Worm (Caenorhabditis elegans) whole organism, late embryonic: ENCODE measurements around the gene chch-3.
"Not testable (repeated sequence)": the region's sequence is repeated elsewhere in the genome, so short reads cannot be mapped to it uniquely, and the experiment has no call there.

Experiments used
- C08G9.2 ChIP-seq: sonication (generic microtip); optimal IDR thresholded peaks from 2 replicates; lab custom pipeline; 2016; ENCODE audit warnings: mild to moderate bottlenecking, missing genetic modification characterization, moderate library complexity, missing compliant biosample characterization
- F13H6.1 ChIP-seq: sonication (generic microtip); optimal IDR thresholded peaks from 2 replicates; lab custom pipeline; 2016; ENCODE audit warnings: missing genetic modification characterization, missing compliant biosample characterization
- K09A11.1 ChIP-seq: sonication (generic microtip); optimal IDR thresholded peaks from 2 replicates; lab custom pipeline; 2017; ENCODE audit warnings: antibody characterized with exemption, mild to moderate bottlenecking, missing genetic modification characterization, missing compliant biosample characterization; ENCODE audit not compliant: insufficient read depth
- T23F11.4 ChIP-seq: fragments of 200-800 bp; sonication (Bioruptor generic); optimal IDR thresholded peaks from 2 replicates; lab custom pipeline; 2018; ENCODE audit warnings: mild to moderate bottlenecking, missing genetic modification characterization, missing compliant biosample characterization
- Y22D7AL.16 ChIP-seq: sonication (generic microtip); optimal IDR thresholded peaks from 2 replicates; lab custom pipeline; 2016; ENCODE audit warnings: missing genetic modification characterization, missing compliant biosample characterization
- ahr-1 ChIP-seq: sonication (generic microtip); optimal IDR thresholded peaks from 2 replicates; lab custom pipeline; 2016; ENCODE audit warnings: missing genetic modification characterization, missing compliant biosample characterization
- ceh-14 ChIP-seq: sonication (generic microtip); optimal IDR thresholded peaks from 2 replicates; lab custom pipeline; 2016; ENCODE audit warnings: missing genotype, missing genetic modification characterization, missing compliant biosample characterization
- ceh-18 ChIP-seq: sonication (generic microtip); optimal IDR thresholded peaks from 2 replicates; lab custom pipeline; 2016; ENCODE audit warnings: missing genetic modification characterization, missing compliant biosample characterization
- ceh-2 ChIP-seq: sonication (generic microtip); optimal IDR thresholded peaks from 2 replicates; lab custom pipeline; 2016; ENCODE audit warnings: missing genotype, missing genetic modification characterization, missing compliant biosample characterization
- ceh-31 ChIP-seq: sonication (generic microtip); optimal IDR thresholded peaks from 2 replicates; lab custom pipeline; 2016; ENCODE audit warnings: missing genetic modification characterization, missing compliant biosample characterization
- ceh-34 ChIP-seq: sonication (generic microtip); optimal IDR thresholded peaks from 2 replicates; lab custom pipeline; 2016; ENCODE audit warnings: mild to moderate bottlenecking, missing genetic modification characterization, missing compliant biosample characterization
- dve-1 ChIP-seq: sonication (generic microtip); optimal IDR thresholded peaks from 2 replicates; lab custom pipeline; 2017; ENCODE audit warnings: antibody characterized with exemption, mild to moderate bottlenecking, missing genetic modification characterization, missing compliant biosample characterization
- elt-2 ChIP-seq: sonication (generic microtip); optimal IDR thresholded peaks from 2 replicates; lab custom pipeline; 2016; ENCODE audit warnings: missing genetic modification reagents, missing genetic modification characterization, missing compliant biosample characterization
- ets-4 ChIP-seq: sonication (generic microtip); optimal IDR thresholded peaks from 2 replicates; lab custom pipeline; 2016; ENCODE audit warnings: missing genetic modification characterization, missing compliant biosample characterization
- eyg-1 ChIP-seq: sonication (generic microtip); optimal IDR thresholded peaks from 2 replicates; lab custom pipeline; 2016; ENCODE audit warnings: missing genotype, missing genetic modification characterization, missing compliant biosample characterization
- fkh-10 ChIP-seq: fragments of 150-350 bp; optimal IDR thresholded peaks from 2 replicates; lab custom pipeline; 2014; ENCODE audit warnings: missing biosample characterization, missing genetic modification reagents, missing genetic modification characterization
- hlh-6 ChIP-seq: sonication (generic microtip); optimal IDR thresholded peaks from 2 replicates; lab custom pipeline; 2016; ENCODE audit warnings: missing genotype, missing genetic modification characterization, missing compliant biosample characterization
- mec-3 ChIP-seq: sonication (generic microtip); optimal IDR thresholded peaks from 2 replicates; lab custom pipeline; 2016; ENCODE audit warnings: borderline replicate concordance, missing genetic modification characterization, missing compliant biosample characterization
- nfya-1 ChIP-seq: sonication (generic microtip); optimal IDR thresholded peaks from 2 replicates; lab custom pipeline; 2017; ENCODE audit warnings: missing genetic modification characterization, mild to moderate bottlenecking, missing compliant biosample characterization, antibody characterized with exemption, moderate library complexity
- nhr-11 ChIP-seq: fragments of 150-350 bp; optimal IDR thresholded peaks from 2 replicates; lab custom pipeline; 2014; ENCODE audit warnings: missing biosample characterization, missing genetic modification characterization
- nhr-232 ChIP-seq: sonication (generic microtip); optimal IDR thresholded peaks from 2 replicates; lab custom pipeline; 2016; ENCODE audit warnings: missing genetic modification characterization, missing compliant biosample characterization
- npax-4 ChIP-seq: sonication (generic microtip); optimal IDR thresholded peaks from 2 replicates; lab custom pipeline; 2016; ENCODE audit warnings: missing genetic modification characterization, missing compliant biosample characterization
- odd-2 ChIP-seq: sonication (generic microtip); optimal IDR thresholded peaks from 2 replicates; lab custom pipeline; 2017; ENCODE audit warnings: antibody characterized with exemption, mild to moderate bottlenecking, missing genetic modification characterization, missing compliant biosample characterization
- pat-9 ChIP-seq: fragments of 200-800 bp; sonication (Bioruptor generic); optimal IDR thresholded peaks from 2 replicates; lab custom pipeline; 2018; ENCODE audit warnings: mild to moderate bottlenecking, missing genetic modification characterization, moderate library complexity, missing compliant biosample characterization
- pha-4 ChIP-seq: fragments of 150-350 bp; optimal IDR thresholded peaks from 2 replicates; lab custom pipeline; 2018; ENCODE audit warnings: missing biosample characterization, missing genetic modification reagents, missing genetic modification characterization
- pros-1 ChIP-seq: fragments of 150-350 bp; optimal IDR thresholded peaks from 2 replicates; lab custom pipeline; 2014; ENCODE audit warnings: missing biosample characterization, missing genetic modification reagents, missing genetic modification characterization
- sdc-2 ChIP-seq: sonication (generic microtip); optimal IDR thresholded peaks from 2 replicates; lab custom pipeline; 2016; ENCODE audit warnings: missing genotype, missing genetic modification characterization, missing compliant biosample characterization
- sox-2 ChIP-seq: fragments of 200-800 bp; sonication (Bioruptor generic); IDR thresholded peaks from 2 replicates; pipeline ENCODE4 v1.3.6; 2022; ENCODE audit warnings: missing genetic modification reagents, missing genetic modification characterization, missing compliant biosample characterization
- tbx-7 ChIP-seq: sonication (generic microtip); optimal IDR thresholded peaks from 2 replicates; lab custom pipeline; 2016; ENCODE audit warnings: missing genotype, missing genetic modification characterization, missing compliant biosample characterization
- ttx-3 ChIP-seq: sonication (generic microtip); optimal IDR thresholded peaks from 2 replicates; lab custom pipeline; 2016; ENCODE audit warnings: missing genetic modification reagents, missing genetic modification characterization, missing compliant biosample characterization
- unc-3 ChIP-seq, 2 experiments: fragments of 200-800 bp in 1 of 2; sonication (Bioruptor generic) in 1 of 2; sonication (generic microtip) in 1 of 2; conservative IDR thresholded peaks in 1 of 2; optimal IDR thresholded peaks in 1 of 2; 2 replicates each; pipeline versions ENCODE4 v1.3.6 to Lab custom; 2016 to 2022; ENCODE audit warnings: missing compliant biosample characterization in 2 of 2, missing genetic modification characterization in 2 of 2, missing genetic modification reagents in 1 of 2
- unc-42 ChIP-seq: sonication (generic microtip); optimal IDR thresholded peaks from 2 replicates; lab custom pipeline; 2016; ENCODE audit warnings: missing genotype, missing genetic modification characterization, missing compliant biosample characterization
- unc-55 ChIP-seq: sonication (generic microtip); optimal IDR thresholded peaks from 2 replicates; lab custom pipeline; 2017; ENCODE audit warnings: missing biosample characterization, missing genetic modification reagents, missing genetic modification characterization
- unc-86 ChIP-seq: sonication (generic microtip); optimal IDR thresholded peaks from 2 replicates; lab custom pipeline; 2016; ENCODE audit warnings: missing genetic modification characterization, missing compliant biosample characterization

chch-3 gene

ce11 chrII:9441838-9442237 lies 25.0 kb downstream of the chch-3 start, which contains the start of gene chil-16:
Gene chil-16 (minus strand): TSS chrII:9441938.
- TF ChIP-seq ets-4 (tag; lab: Kevin White, UChicago), result no peak
- TF ChIP-seq unc-3 (GFP tag; conservative IDR thresholded peaks at IDR 0.05; lab: Robert Waterston, UW), result no peak
- TF ChIP-seq unc-3 (tag; optimal IDR thresholded peaks at IDR 0.05; lab: Kevin White, UChicago), result no peak
- no peak for TF ChIP-seq unc-86 (tag; lab: Kevin White, UChicago)
- no peak for TF ChIP-seq fkh-10 (GFP tag; lab: Kevin White, UChicago)
- TF ChIP-seq, all 69 proteins: peak for 0

- no peak for TF ChIP-seq fkh-10 (GFP tag; lab: Kevin White, UChicago)
- no peak for TF ChIP-seq pros-1
- TF ChIP-seq tbx-7, result no peak
- no peak for TF ChIP-seq ceh-34 (tag; lab: Kevin White, UChicago)
- no peak for TF ChIP-seq sdc-2 (tag; lab: Kevin White, UChicago)
- no peak for TF ChIP-seq hlh-6
- no peak for TF ChIP-seq odd-2
- no peak for TF ChIP-seq nhr-232 (tag; lab: Kevin White, UChicago)
- TF ChIP-seq ceh-18, result no peak
- no peak for TF ChIP-seq mec-3 (tag; lab: Kevin White, UChicago)
- no peak for TF ChIP-seq nfya-1
- TF ChIP-seq ceh-31 (tag; lab: Kevin White, UChicago), result no peak
- no peak for TF ChIP-seq Y22D7AL.16
- TF ChIP-seq K09A11.1, result no peak
- no peak for TF ChIP-seq unc-42 (tag; lab: Kevin White, UChicago)
- no peak for TF ChIP-seq ceh-14 (tag; lab: Kevin White, UChicago)
- TF ChIP-seq dve-1, result no peak
- TF ChIP-seq ahr-1 (tag; lab: Kevin White, UChicago), result no peak
- no peak for TF ChIP-seq npax-4
- TF ChIP-seq pat-9 (tag; lab: Kevin White, UChicago), result no peak
These were observed 26.7 kb downstream of the chch-3 start, which contains the start of gene chil-15 for ce11 chrII:9443522-9443921. Gene chil-15 (minus strand): TSS chrII:9443622.

ce11 chrII:9445368-9445767 lies 28.6 kb downstream of the chch-3 start, which contains the start of gene R09D1.13:
Gene R09D1.13 (minus strand): TSS chrII:9445468.
- TF ChIP-seq nhr-11 (tag; lab: Kevin White, UChicago), result no peak
- TF ChIP-seq ahr-1 (tag; lab: Kevin White, UChicago), result no peak
- no peak for TF ChIP-seq pha-4 (tag; lab: Kevin White, UChicago)
- TF ChIP-seq unc-55 (GFP tag; lab: Kevin White, UChicago), result no peak
- TF ChIP-seq K09A11.1, result no peak
- no peak for TF ChIP-seq Y22D7AL.16

- TF ChIP-seq T23F11.4 (GFP tag; lab: Kevin White, UChicago) (no peak), fkh-10 (GFP tag; lab: Kevin White, UChicago) (no peak), sox-2 (GFP tag; lab: Robert Waterston, UW) (no peak), F13H6.1 (tag; lab: Kevin White, UChicago) (no peak)
- TF ChIP-seq, all 69 proteins: peak for 0
These were observed 31.2 kb downstream of the chch-3 start, which contains the start of gene chil-18 for ce11 chrII:9447965-9448364. Gene chil-18 (plus strand): TSS chrII:9448265.

ce11 chrII:9452172-9452571 lies 35.4 kb downstream of the chch-3 start, which contains the start of gene R09D1.12:
Gene R09D1.12 (minus strand): TSS chrII:9452272.
- not testable (repeated sequence) for TF ChIP-seq C08G9.2, ceh-2, ttx-3 (tag; lab: Kevin White, UChicago)

- TF ChIP-seq F13H6.1 (tag; lab: Kevin White, UChicago) (no peak), elt-2 (no peak), eyg-1 (no peak)
These were observed 37.5 kb downstream of the chch-3 start, which contains the start of gene chil-19 for ce11 chrII:9454304-9454703. Gene chil-19 (minus strand): TSS chrII:9454404.
